Fruit fly (Drosophila melanogaster) whole organism, prepupa: ENCODE data around the gene CG34138.

ENCODE experiments used
- CG10631 ChIP-seq: fragments of 200-800 bp; sonication (Bioruptor generic); optimal IDR thresholded peaks from 2 replicates; lab custom pipeline; 2016; ENCODE audit warnings: missing biosample characterization, missing genetic modification characterization
- CG10669 ChIP-seq: fragments of 200-800 bp; sonication (Bioruptor generic); optimal IDR thresholded peaks from 3 replicates; lab custom pipeline; 2018; ENCODE audit warnings: missing biosample characterization, mild to moderate bottlenecking, missing genetic modification characterization, moderate library complexity
- CG15336 ChIP-seq: fragments of 200-800 bp; sonication (Bioruptor generic); IDR thresholded peaks from 2 replicates; pipeline ENCODE4 v1.3.6; 2022; ENCODE audit warnings: missing biosample characterization, missing genetic modification characterization
- CG1621 ChIP-seq: fragments of 200-800 bp; sonication (Bioruptor generic); optimal IDR thresholded peaks from 3 replicates; lab custom pipeline; 2018; ENCODE audit warnings: missing biosample characterization, mild to moderate bottlenecking, missing genetic modification characterization
- CG16779 ChIP-seq: fragments of 200-800 bp; sonication (Bioruptor generic); optimal IDR thresholded peaks from 3 replicates; lab custom pipeline; 2017; ENCODE audit warnings: missing biosample characterization, mild to moderate bottlenecking, missing genetic modification characterization
- CG31627 ChIP-seq: fragments of 200-800 bp; sonication (Bioruptor generic); optimal IDR thresholded peaks from 3 replicates; lab custom pipeline; 2016; ENCODE audit warnings: missing biosample characterization, missing genetic modification characterization
- CG32006 ChIP-seq: fragments of 200-800 bp; sonication (Bioruptor generic); optimal IDR thresholded peaks from 3 replicates; lab custom pipeline; 2017; ENCODE audit warnings: missing biosample characterization, mild to moderate bottlenecking, missing genetic modification characterization
- CG4318 ChIP-seq: fragments of 200-800 bp; sonication (Bioruptor generic); optimal IDR thresholded peaks from 3 replicates; lab custom pipeline; 2017; ENCODE audit warnings: missing biosample characterization, mild to moderate bottlenecking, missing genetic modification characterization
- CG6163 ChIP-seq: fragments of 200-800 bp; sonication (Bioruptor generic); IDR thresholded peaks from 3 replicates; pipeline ENCODE4 v1.3.6; 2022; ENCODE audit warnings: missing biosample characterization, missing genetic modification characterization
- CG6792 ChIP-seq: fragments of 200-800 bp; sonication (Bioruptor generic); optimal IDR thresholded peaks from 3 replicates; lab custom pipeline; 2016; ENCODE audit warnings: missing biosample characterization, missing genetic modification characterization
- CG6854 ChIP-seq: fragments of 200-800 bp; sonication (Bioruptor generic); optimal IDR thresholded peaks from 2 replicates; lab custom pipeline; 2017; ENCODE audit warnings: missing biosample characterization, mild to moderate bottlenecking, missing genetic modification characterization
- CG8119 ChIP-seq: fragments of 200-800 bp; sonication (Bioruptor generic); IDR thresholded peaks from 3 replicates; pipeline ENCODE4 v1.3.6; 2022; ENCODE audit warnings: missing biosample characterization, missing genetic modification characterization
- CG8632 ChIP-seq: fragments of 200-800 bp; sonication (Bioruptor generic); optimal IDR thresholded peaks from 3 replicates; lab custom pipeline; 2016; ENCODE audit warnings: missing biosample characterization, missing genetic modification characterization
- Eip75B ChIP-seq: fragments of 200-800 bp; sonication (Bioruptor generic); optimal IDR thresholded peaks from 3 replicates; lab custom pipeline; 2016; ENCODE audit warnings: missing biosample characterization, missing genetic modification characterization
- Eip78C ChIP-seq: fragments of 200-800 bp; sonication (Bioruptor generic); peaks from one replicate; lab custom pipeline; 2016; ENCODE audit warnings: missing biosample characterization, missing genetic modification characterization
- Eip93F ChIP-seq: fragments of 200-800 bp; sonication (Bioruptor generic); optimal IDR thresholded peaks from 2 replicates; lab custom pipeline; 2016; ENCODE audit warnings: missing biosample characterization, mild to moderate bottlenecking, missing genetic modification characterization
- Ets21C ChIP-seq: fragments of 200-800 bp; sonication (Bioruptor generic); optimal IDR thresholded peaks from 3 replicates; lab custom pipeline; 2016; ENCODE audit warnings: missing biosample characterization, missing genetic modification characterization
- Gug ChIP-seq: fragments of 200-800 bp; sonication (Bioruptor generic); IDR thresholded peaks from 2 replicates; pipeline ENCODE4 v1.3.6; 2022; ENCODE audit warnings: missing biosample characterization, missing genetic modification characterization
- Hr39 ChIP-seq: fragments of 200-800 bp; sonication (Bioruptor generic); optimal IDR thresholded peaks from 2 replicates; lab custom pipeline; 2016; ENCODE audit warnings: missing biosample characterization, missing genetic modification characterization
- Hr4 ChIP-seq: fragments of 200-800 bp; sonication (Bioruptor generic); optimal IDR thresholded peaks from 3 replicates; lab custom pipeline; 2016; ENCODE audit warnings: missing biosample characterization, missing genetic modification characterization
- Met ChIP-seq: fragments of 200-800 bp; sonication (Bioruptor generic); optimal IDR thresholded peaks from 3 replicates; lab custom pipeline; 2016; ENCODE audit warnings: missing biosample characterization, missing genetic modification characterization
- OdsH ChIP-seq: fragments of 200-800 bp; sonication (Bioruptor generic); optimal IDR thresholded peaks from 3 replicates; lab custom pipeline; 2016; ENCODE audit warnings: missing biosample characterization, missing genetic modification characterization
- Smox ChIP-seq: fragments of 200-800 bp; sonication (Bioruptor generic); optimal IDR thresholded peaks from 3 replicates; lab custom pipeline; 2016; ENCODE audit warnings: missing biosample characterization, missing genetic modification characterization
- Sox14 ChIP-seq: fragments of 200-800 bp; sonication (Bioruptor generic); optimal IDR thresholded peaks from 3 replicates; lab custom pipeline; 2016; ENCODE audit warnings: missing biosample characterization, missing genetic modification characterization
- achi ChIP-seq: fragments of 200-800 bp; sonication (Bioruptor generic); optimal IDR thresholded peaks from 3 replicates; lab custom pipeline; 2016; ENCODE audit warnings: missing biosample characterization, missing genetic modification characterization
- acj6 ChIP-seq: fragments of 200-800 bp; sonication (Bioruptor generic); optimal IDR thresholded peaks from 3 replicates; lab custom pipeline; 2016; ENCODE audit warnings: missing biosample characterization, missing genetic modification characterization
- cyc ChIP-seq: fragments of 200-800 bp; sonication (Bioruptor generic); optimal IDR thresholded peaks from 3 replicates; lab custom pipeline; 2016; ENCODE audit warnings: missing biosample characterization, missing genetic modification characterization
- dac ChIP-seq: fragments of 200-800 bp; sonication (Bioruptor generic); optimal IDR thresholded peaks from 2 replicates; lab custom pipeline; 2017; ENCODE audit warnings: missing biosample characterization, mild to moderate bottlenecking, missing genetic modification characterization
- dsx ChIP-seq: fragments of 200-800 bp; optimal IDR thresholded peaks from 3 replicates; lab custom pipeline; 2019; ENCODE audit warnings: missing biosample characterization, mild to moderate bottlenecking, missing genetic modification characterization, moderate library complexity; ENCODE audit not compliant: poor library complexity, severe bottlenecking
- fd85E ChIP-seq: fragments of 200-800 bp; sonication (Bioruptor generic); optimal IDR thresholded peaks from 3 replicates; lab custom pipeline; 2016; ENCODE audit warnings: missing biosample characterization, missing genetic modification characterization
- salr ChIP-seq, 2 experiments: fragments of 200-800 bp; sonication (Bioruptor generic); optimal IDR thresholded peaks; 3 replicates each; lab custom pipeline; 2016 to 2018; ENCODE audit warnings: missing biosample characterization in 2 of 2, missing genetic modification characterization in 2 of 2, mild to moderate bottlenecking in 1 of 2
- spab ChIP-seq: fragments of 200-800 bp; sonication (Bioruptor generic); optimal IDR thresholded peaks from 2 replicates; lab custom pipeline; 2017; ENCODE audit warnings: missing biosample characterization, mild to moderate bottlenecking, missing genetic modification characterization, missing genetic modification reagents
- ss ChIP-seq, 2 experiments: fragments of 200-800 bp; sonication (Bioruptor generic); optimal IDR thresholded peaks; 2 replicates in 1 of 2; 3 replicates in 1 of 2; lab custom pipeline; 2017 to 2018; ENCODE audit warnings: mild to moderate bottlenecking in 2 of 2, missing biosample characterization in 2 of 2, missing genetic modification characterization in 2 of 2, moderate library complexity in 1 of 2
- svp ChIP-seq: fragments of 200-800 bp; sonication (Bioruptor generic); peaks from one replicate; lab custom pipeline; 2016; ENCODE audit warnings: missing biosample characterization, missing genetic modification characterization
- vri ChIP-seq: fragments of 200-800 bp; sonication (Bioruptor generic); optimal IDR thresholded peaks from 3 replicates; lab custom pipeline; 2016; ENCODE audit warnings: missing biosample characterization, mild to moderate bottlenecking, missing genetic modification characterization

Gene CG34138

DNA sequence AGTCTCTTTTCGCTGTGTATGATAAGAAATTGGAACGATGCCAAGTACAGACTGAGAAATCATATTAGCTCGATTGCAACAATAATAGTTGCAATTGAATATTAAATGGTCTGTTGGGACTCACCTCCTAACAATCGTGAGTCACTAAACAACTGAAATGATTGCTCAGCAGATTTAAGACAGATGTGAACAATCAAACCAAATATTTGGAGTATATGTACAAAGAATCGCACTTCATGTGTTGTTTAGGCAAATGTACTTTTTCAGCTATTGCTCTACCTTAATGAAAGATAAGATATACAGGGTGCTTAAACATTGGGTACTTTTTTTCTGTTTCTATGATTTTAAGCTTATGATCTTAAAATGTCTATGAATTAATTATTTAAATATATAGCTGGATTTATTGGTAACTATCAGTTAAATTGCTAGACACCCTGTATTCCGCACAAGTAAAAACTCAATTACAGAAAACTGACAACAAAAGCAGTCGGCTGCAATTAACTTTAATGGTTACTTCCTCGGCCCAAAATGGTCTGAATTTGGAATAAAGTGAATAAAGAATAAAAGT is 6.8 kb downstream of the CG34138 start (continued):
- TF ChIP-seq CG1621 (tag; lab: Kevin White, UChicago) (peak; percentile 59), Ets21C (GFP tag; lab: Kevin White, UChicago) (peak; percentile 46), achi (GFP tag; lab: Kevin White, UChicago) (peak; percentile 76), Sox14 (GFP tag; lab: Kevin White, UChicago) (peak; percentile 59), CG32006 (GFP tag; lab: Kevin White, UChicago) (peak; percentile 82), Eip78C (GFP tag; lab: Kevin White, UChicago) (peak; percentile 95), Eip93F (GFP tag; lab: Kevin White, UChicago) (peak; percentile 52), svp (GFP tag; lab: Kevin White, UChicago) (peak; percentile 86), CG16779 (tag; lab: Kevin White, UChicago) (peak; percentile 50), CG10669 (peak; percentile 66), Gug (GFP tag; lab: Robert Waterston, UW) (peak; percentile 90), spab (peak; percentile 54), fd85E (peak; percentile 36), CG10631 (GFP tag; lab: Kevin White, UChicago) (peak; percentile 80), OdsH (GFP tag; lab: Kevin White, UChicago) (peak; percentile 80), Hr4 (GFP tag; lab: Kevin White, UChicago) (peak; percentile 86), CG6163 (GFP tag; lab: Robert Waterston, UW) (peak; percentile 94), vri (GFP tag; lab: Kevin White, UChicago) (peak; percentile 79), Hr39 (GFP tag; lab: Kevin White, UChicago) (peak; percentile 35), CG31627 (GFP tag; lab: Kevin White, UChicago) (peak; percentile 62), salr (GFP tag; optimal IDR thresholded peaks at IDR 0.05; lab: Kevin White, UChicago) (peak in 1 of 2 experiments; percentile 80)

dm6 chr3R:19642092-19642892 is 7.5 kb downstream of the CG34138 start, which contains the start of gene subdued:
subdued (minus strand) TSS chr3R:19642722.
- TF ChIP-seq CG6163 (GFP tag; lab: Robert Waterston, UW) (no peak), CG8632 (GFP tag; lab: Kevin White, UChicago) (no peak), ss (GFP tag; optimal IDR thresholded peaks at IDR 0.05; lab: Kevin White, UChicago) (no peak), dac (GFP tag; lab: Kevin White, UChicago) (no peak), Hr4 (GFP tag; lab: Kevin White, UChicago) (no peak), CG6792 (GFP tag; lab: Kevin White, UChicago) (no peak), Met (GFP tag; lab: Kevin White, UChicago) (no peak), CG15336 (peak; percentile 25; the same call in 1 of the 2 replicates), CG6854 (GFP tag; lab: Kevin White, UChicago) (no peak), Eip75B (GFP tag; lab: Kevin White, UChicago) (peak; percentile 5), Ets21C (GFP tag; lab: Kevin White, UChicago) (no peak), vri (GFP tag; lab: Kevin White, UChicago) (no peak), dsx (GFP tag; lab: Kevin White, UChicago) (peak; percentile 68), CG1621 (tag; lab: Kevin White, UChicago) (no peak), Eip93F (GFP tag; lab: Kevin White, UChicago) (peak; percentile 51), fd85E (no peak), Smox (GFP tag; lab: Kevin White, UChicago) (peak; percentile 25), cyc (no peak), CG4318 (GFP tag; lab: Kevin White, UChicago) (no peak), CG10669 (no peak), acj6 (GFP tag; lab: Kevin White, UChicago) (no peak), CG8119 (no peak), Eip78C (GFP tag; lab: Kevin White, UChicago) (peak; percentile 81), svp (GFP tag; lab: Kevin White, UChicago) (peak; percentile 46), spab (no peak)
- TF ChIP-seq, all 60 proteins: peak for 7
